Fruit fly (Drosophila melanogaster) ovary, adult (tissue): ENCODE data around the gene CG6225.

Experiments used
- CG17801 ChIP-seq: fragments of 200-800 bp; optimal IDR thresholded peaks from 2 replicates; lab custom pipeline; 2019; ENCODE audit warnings: missing biosample characterization, mild to moderate bottlenecking, missing genetic modification characterization, moderate library complexity; ENCODE audit not compliant: partially characterized antibody

Gene CG6225

dm6 chr3R:12644621-12645310, 9.6 kb upstream of the CG6225 start:
- no peak for TF ChIP-seq CG17801 (GFP tag; lab: Kevin White, UChicago)

- TF ChIP-seq CG17801 (GFP tag; lab: Kevin White, UChicago): no peak
Measured at dm6 chr3R:12645771-12646317, 8.5 kb upstream of the CG6225 start.

DNA sequence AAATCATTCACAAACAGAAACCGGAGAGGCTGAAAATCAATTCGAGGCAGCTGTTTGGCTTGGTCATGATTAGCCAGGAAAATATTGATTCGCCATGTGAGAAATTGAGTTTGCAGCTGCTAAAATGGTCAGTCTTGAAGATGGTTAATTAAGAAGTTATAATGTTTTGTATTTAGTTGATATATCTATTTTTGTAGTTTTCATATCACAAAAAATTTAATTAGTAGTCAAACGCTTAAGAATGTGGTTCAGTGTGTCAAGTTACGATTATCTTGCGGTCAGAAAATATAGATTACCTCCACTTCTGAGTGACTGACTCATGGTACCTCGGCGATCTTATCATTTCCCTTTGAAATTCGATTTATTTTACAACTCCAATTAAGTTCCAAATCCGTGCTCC, 7.5 kb upstream of the CG6225 start:
- TF ChIP-seq CG17801 (GFP tag; lab: Kevin White, UChicago): no peak

- TF ChIP-seq CG17801 (GFP tag; lab: Kevin White, UChicago): no peak
Measured at dm6 chr3R:12647348-12647747, 7.0 kb upstream of the CG6225 start.

- TF ChIP-seq CG17801 (GFP tag; lab: Kevin White, UChicago): no peak
Measured at dm6 chr3R:12647954-12648353, 6.4 kb upstream of the CG6225 start, which contains the start of gene Dtg. Gene Dtg (plus strand): TSS chr3R:12648058.

DNA sequence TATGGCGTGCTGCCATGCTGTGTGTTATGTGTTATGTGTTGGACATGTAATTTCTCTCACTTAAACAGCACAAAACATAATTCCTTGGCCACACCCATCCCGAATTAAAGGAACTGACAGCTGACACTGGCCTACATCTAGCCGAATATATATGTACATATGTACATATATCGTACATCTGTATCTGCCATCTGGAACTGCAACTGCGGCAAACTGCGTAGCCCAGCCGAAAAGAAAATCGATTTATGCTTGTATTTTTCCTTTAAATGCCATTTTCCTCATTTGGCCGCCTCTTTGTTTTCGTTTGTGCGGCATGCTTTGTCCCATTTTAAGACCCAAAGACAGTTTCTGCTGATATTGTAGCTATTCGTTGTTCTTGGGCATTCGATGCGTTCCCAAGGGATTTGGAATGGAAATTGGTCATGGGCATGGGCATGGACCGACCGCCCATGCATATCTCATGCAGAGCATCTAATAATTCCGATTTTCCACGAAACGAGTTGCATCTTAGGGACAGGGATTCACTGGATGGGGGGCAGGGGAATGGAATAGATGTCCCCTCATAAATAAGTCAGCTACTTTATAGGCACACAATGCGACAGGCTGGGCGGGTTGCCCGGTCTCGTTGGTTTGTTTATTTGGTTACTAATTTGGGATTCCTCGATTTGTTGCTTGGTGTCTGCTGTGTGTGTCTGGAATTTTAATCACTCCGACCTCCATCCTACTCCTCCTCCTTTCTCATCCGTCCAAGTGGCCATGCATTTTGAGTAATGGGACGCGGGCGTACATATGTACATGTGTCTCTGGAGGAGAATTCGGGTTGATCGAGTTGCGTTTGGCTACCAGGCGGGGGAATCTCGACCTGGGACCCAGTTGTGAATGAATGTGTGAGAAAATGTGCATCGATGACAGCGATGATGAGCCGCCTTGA, 5.0 kb upstream of the CG6225 start:
- TF ChIP-seq CG17801 (GFP tag; lab: Kevin White, UChicago): no peak

dm6 chr3R:12650537-12650936, 3.8 kb upstream of the CG6225 start:
- TF ChIP-seq CG17801 (GFP tag; lab: Kevin White, UChicago): no peak

dm6 chr3R:12652736-12653135, 1.6 kb upstream of the CG6225 start:
- no peak for TF ChIP-seq CG17801 (GFP tag; lab: Kevin White, UChicago)

dm6 chr3R:12653511-12654252, 695 bp upstream of the CG6225 start:
- TF ChIP-seq CG17801 (GFP tag; lab: Kevin White, UChicago): no peak

- no peak for TF ChIP-seq CG17801 (GFP tag; lab: Kevin White, UChicago)
Measured at dm6 chr3R:12656946-12657566, 2.7 kb downstream of the CG6225 start.

DNA sequence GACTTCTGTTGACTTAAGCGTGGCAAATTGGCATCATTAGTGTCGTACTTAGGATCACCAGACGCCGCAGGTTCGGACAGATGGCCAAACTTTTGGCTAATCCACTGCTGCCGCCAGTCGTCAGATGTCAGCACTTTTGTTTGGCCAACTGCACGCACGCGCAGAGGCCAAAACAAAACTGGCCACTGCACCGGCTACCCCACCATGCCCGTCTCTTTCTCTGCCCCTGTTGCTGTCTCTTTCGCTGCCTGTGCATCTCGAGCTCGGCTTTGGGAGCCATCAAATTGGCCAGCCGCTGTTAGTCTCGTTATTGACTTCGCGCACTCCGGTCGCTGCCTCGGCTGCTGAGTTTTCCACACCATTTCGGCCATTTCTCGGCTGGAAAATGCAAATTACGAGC, 8.2 kb downstream of the CG6225 start, which contains the start of gene CG14395:
Gene CG14395 (plus strand): TSS at position 301 of the 400 bp plus-strand sequence.
- TF ChIP-seq CG17801 (GFP tag; lab: Kevin White, UChicago): no peak

DNA sequence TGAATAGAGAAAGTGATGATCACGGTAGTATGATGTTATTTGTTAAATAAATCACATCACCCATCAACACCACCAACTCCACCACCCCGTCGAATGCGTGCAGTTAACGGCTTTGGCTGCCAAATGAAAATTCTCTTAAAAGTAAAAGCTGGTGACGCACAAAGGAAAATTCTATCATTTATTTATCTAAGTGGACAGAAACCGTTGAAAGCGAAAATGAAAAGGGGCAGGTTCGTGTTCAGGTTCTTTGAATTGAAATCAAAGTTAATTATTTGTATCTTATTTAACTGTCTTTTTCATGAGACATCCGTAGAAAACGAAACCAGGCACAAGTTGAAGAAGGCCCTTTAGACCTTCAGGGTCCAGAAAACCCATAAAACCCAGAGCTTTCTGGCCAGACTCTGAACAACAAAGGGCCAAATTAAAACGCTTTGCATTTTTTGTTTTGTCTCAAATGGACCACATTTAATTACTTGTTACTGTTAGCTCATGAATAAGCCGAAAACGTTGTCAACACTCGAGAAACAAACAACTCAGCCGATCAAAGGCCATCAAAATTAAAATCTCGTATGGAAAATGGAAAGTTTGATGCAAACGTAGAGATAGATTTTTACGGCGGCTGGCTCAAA, 11.9 kb downstream of the CG6225 start:
- no peak for TF ChIP-seq CG17801 (GFP tag; lab: Kevin White, UChicago)

dm6 chr3R:12674041-12674623, 19.8 kb downstream of the CG6225 start, which contains the start of gene Gnmt:
Gene Gnmt (plus strand): TSS chr3R:12674608.
- TF ChIP-seq CG17801 (GFP tag; lab: Kevin White, UChicago): no peak
